Worm (Caenorhabditis elegans): ENCODE data around the gene lelo-3.

Gene lelo-3

DNA sequence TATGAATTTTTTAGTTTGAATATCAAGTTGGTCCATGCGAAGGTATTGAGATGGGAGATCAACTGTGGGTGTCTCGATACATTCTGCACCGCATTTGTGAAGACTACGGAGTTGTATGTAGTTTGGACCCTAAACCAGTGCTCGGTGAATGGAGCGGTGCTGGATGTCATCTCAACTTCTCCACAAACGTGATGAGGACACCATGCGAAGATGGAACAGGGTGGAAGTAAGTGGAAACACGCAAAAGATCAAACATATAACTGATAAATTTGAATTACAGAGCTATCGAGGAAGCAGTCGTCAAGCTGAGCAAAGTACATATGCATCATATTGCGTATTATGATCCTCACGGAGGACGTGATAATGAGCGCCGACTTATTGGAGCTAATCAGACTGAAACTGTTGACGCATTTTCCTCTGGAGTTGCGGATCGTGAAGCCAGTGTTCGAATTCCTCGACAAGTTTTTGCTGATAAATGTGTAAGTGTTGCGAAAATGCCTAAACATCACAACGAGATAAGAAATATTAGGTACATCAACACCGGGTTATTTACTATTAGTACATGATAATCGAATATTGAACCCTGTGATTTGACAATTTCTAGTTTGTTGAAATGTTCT is 36.9 kb upstream of the lelo-3 start (continued):
- TF ChIP-seq hlh-30 (tag; optimal IDR thresholded peaks at IDR 0.05; ENCODE audit: insufficient read depth) (no peak), zfp-2 (tag; optimal IDR thresholded peaks at IDR 0.05) (no peak), nhr-76 (tag; optimal IDR thresholded peaks at IDR 0.05) (no peak), tra-1 (GFP tag; IDR thresholded peaks at IDR 0.05) (no peak), nhr-42 (GFP tag; IDR thresholded peaks at IDR 0.05) (no peak), snpc-1.2 (GFP tag; IDR thresholded peaks at IDR 0.05) (no peak), nhr-6 (tag; optimal IDR thresholded peaks at IDR 0.05) (no peak), sdz-12 (GFP tag; optimal IDR thresholded peaks at IDR 0.05) (no peak), snpc-4 (tag; optimal IDR thresholded peaks at IDR 0.05) (no peak), hlh-11 (tag; optimal IDR thresholded peaks at IDR 0.05) (peak; percentile 64), tag-97 (GFP tag; IDR thresholded peaks at IDR 0.05) (no peak), zip-11 (GFP tag; IDR thresholded peaks at IDR 0.05) (no peak), ces-1 (GFP tag; optimal IDR thresholded peaks at IDR 0.05) (no peak), fos-1 (tag; optimal IDR thresholded peaks at IDR 0.05) (no peak), unc-39 (tag; optimal IDR thresholded peaks at IDR 0.05) (no peak), nhr-77 (tag; optimal IDR thresholded peaks at IDR 0.05) (no peak), madf-9 (GFP tag; conservative IDR thresholded peaks at IDR 0.05) (no peak), egl-27 (tag; optimal IDR thresholded peaks at IDR 0.05) (no peak), lim-7 (GFP tag; IDR thresholded peaks at IDR 0.05) (no peak), skn-1 (tag; optimal IDR thresholded peaks at IDR 0.05) (no peak), F10B5.3 (tag; optimal IDR thresholded peaks at IDR 0.05) (no peak), nhr-10 (tag; optimal IDR thresholded peaks at IDR 0.05) (peak; percentile 49), T26A8.4 (GFP tag; IDR thresholded peaks at IDR 0.05) (no peak), Y75B8A.6 (GFP tag; IDR thresholded peaks at IDR 0.05) (no peak), Y48G9A.11 (GFP tag; IDR thresholded peaks at IDR 0.05) (no peak), spr-3 (GFP tag; optimal IDR thresholded peaks at IDR 0.05) (no peak), nhr-48 (tag; optimal IDR thresholded peaks at IDR 0.05) (peak; percentile 77), ceh-82 (tag; optimal IDR thresholded peaks at IDR 0.05) (no peak), R02D3.7 (tag; optimal IDR thresholded peaks at IDR 0.05) (no peak), mdt-29 (GFP tag; IDR thresholded peaks at IDR 0.05) (no peak), aha-1 (tag) (peak; percentile 94), nhr-11 (tag; optimal IDR thresholded peaks at IDR 0.05) (no peak), lin-29 (GFP tag; IDR thresholded peaks at IDR 0.05) (no peak), daf-12 (tag; optimal IDR thresholded peaks at IDR 0.05) (no peak), ZK337.2 (GFP tag; IDR thresholded peaks at IDR 0.05) (no peak), ceh-44 (GFP tag; IDR thresholded peaks at IDR 0.05) (no peak), ztf-7 (tag; optimal IDR thresholded peaks at IDR 0.05) (peak; percentile 91), F49E8.2 (tag; optimal IDR thresholded peaks at IDR 0.05; ENCODE audit: borderline replicate concordance) (no peak), arid-1 (GFP tag; conservative IDR thresholded peaks at IDR 0.05) (no peak)

DNA sequence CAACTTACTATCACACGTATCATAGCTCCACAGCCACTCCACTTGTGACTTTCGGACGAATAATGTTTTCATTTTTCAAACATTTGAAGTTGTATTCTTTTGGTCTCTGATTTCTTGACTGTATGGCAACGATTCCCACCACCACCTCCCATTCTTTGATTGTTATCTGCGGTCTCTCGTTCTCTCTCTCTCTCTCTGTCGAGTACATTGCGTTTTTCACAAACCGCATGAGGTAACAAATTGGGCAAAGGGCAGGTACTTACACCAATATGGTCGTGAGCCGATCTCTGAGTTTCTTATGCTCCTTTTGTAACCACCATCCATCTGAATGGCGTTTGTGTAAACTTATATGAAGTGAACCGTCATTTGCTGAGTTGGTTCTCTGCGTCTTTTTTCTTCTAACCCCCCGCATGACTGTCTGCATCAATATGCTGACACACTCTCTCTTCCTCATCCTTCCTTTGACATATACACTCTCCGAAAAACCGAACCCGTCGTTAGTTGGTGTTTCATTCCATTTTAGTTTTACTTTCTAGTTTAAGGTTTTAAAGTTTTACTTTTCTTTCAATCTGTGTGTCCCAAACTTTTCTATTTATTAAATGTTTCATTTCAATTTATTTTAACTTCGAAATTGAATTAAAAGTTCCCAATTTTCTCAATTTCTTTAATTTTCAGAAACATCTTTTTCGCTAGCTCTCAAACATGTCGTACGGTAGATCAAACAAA is 35.4 kb upstream of the lelo-3 start, which contains the start of gene gln-1:
Gene gln-1 (plus strand): TSS at position 676 of the 726 bp plus-strand sequence.
- TF ChIP-seq daf-16 (GFP tag; optimal IDR thresholded peaks at IDR 0.05) (no peak), daf-16 (tag; optimal IDR thresholded peaks at IDR 0.05) (peak; percentile 67), hmg-1.1 (GFP tag; IDR thresholded peaks at IDR 0.05) (0 out of 2 replicates have a peak, but pooled peaks have one; percentile 33), mxl-3 (GFP tag; optimal IDR thresholded peaks at IDR 0.05) (peak; percentile 29), dmd-6 (GFP tag; IDR thresholded peaks at IDR 0.05) (peak; percentile 67), gei-8 (GFP tag; optimal IDR thresholded peaks at IDR 0.05) (no peak), nhr-28 (tag; optimal IDR thresholded peaks at IDR 0.05) (peak; percentile 66), dve-1 (tag; optimal IDR thresholded peaks at IDR 0.05; ENCODE audit: insufficient read depth) (peak; percentile 54), hlh-11 (tag; optimal IDR thresholded peaks at IDR 0.05) (peak; percentile 59), nhr-10 (tag; optimal IDR thresholded peaks at IDR 0.05) (peak; percentile 66), mep-1 (tag; optimal IDR thresholded peaks at IDR 0.05) (peak; percentile 49), hlh-30 (tag; optimal IDR thresholded peaks at IDR 0.05; ENCODE audit: insufficient read depth) (peak; percentile 36), nhr-48 (tag; optimal IDR thresholded peaks at IDR 0.05) (peak; percentile 45), unc-62 (GFP tag; optimal IDR thresholded peaks at IDR 0.05 in 1 of 2) (peak in 1 of 2 experiments; percentile 89), unc-62 (tag; optimal IDR thresholded peaks at IDR 0.05) (no peak), mdl-1 (tag; optimal IDR thresholded peaks at IDR 0.05) (peak in 1 of 2 experiments; percentile 50), daf-12 (tag; optimal IDR thresholded peaks at IDR 0.05) (no peak), ceh-32 (tag; optimal IDR thresholded peaks at IDR 0.05; ENCODE audit: poor library complexity) (no peak), nhr-6 (tag; optimal IDR thresholded peaks at IDR 0.05) (peak; percentile 17)

Measured in whole organism, L4 larva.